Fruit fly (Drosophila melanogaster): ENCODE measurements around the gene CG11555.

Gene CG11555

dm6 chr2L:283071-283482 lies 9.4 kb downstream of the CG11555 start, which contains the start of gene CG11601 (continued):
- TF ChIP-seq Ssrp (tag; optimal IDR thresholded peaks at IDR 0.05), result peak; percentile 11
- peak; percentile 15 for TF ChIP-seq CG17802 (tag; optimal IDR thresholded peaks at IDR 0.05)
- peak; percentile 15 for TF ChIP-seq CG16863 (GFP tag; optimal IDR thresholded peaks at IDR 0.05)
- TF ChIP-seq gt (GFP tag; IDR thresholded peaks at IDR 0.05), result no peak
- no peak for TF ChIP-seq CG8281 (tag; optimal IDR thresholded peaks at IDR 0.05)
- TF ChIP-seq disco-r (GFP tag; optimal IDR thresholded peaks at IDR 0.05), result no peak
- TF ChIP-seq tx (GFP tag; optimal IDR thresholded peaks at IDR 0.05), result no peak
- TF ChIP-seq odd (GFP tag; optimal IDR thresholded peaks at IDR 0.05), result no peak
- no peak for TF ChIP-seq Lim3 (GFP tag; IDR thresholded peaks at IDR 0.05)
- TF ChIP-seq CG4424 (GFP tag; optimal IDR thresholded peaks at IDR 0.05), result no peak
- peak; percentile 16 for TF ChIP-seq CG15601 (tag; optimal IDR thresholded peaks at IDR 0.05)
- no peak for TF ChIP-seq ap (GFP tag; IDR thresholded peaks at IDR 0.05)
- TF ChIP-seq CG10274 (GFP tag; optimal IDR thresholded peaks at IDR 0.05), result no peak
- TF ChIP-seq Adf1 (GFP tag; IDR thresholded peaks at IDR 0.05), result no peak
- peak; percentile 65 for TF ChIP-seq zfh2 (GFP tag; optimal IDR thresholded peaks at IDR 0.05)
- TF ChIP-seq CG3847 (GFP tag; IDR thresholded peaks at IDR 0.05), result peak; percentile 43; the same call in 1 of the 2 replicates
- TF ChIP-seq ranshi (GFP tag; IDR thresholded peaks at IDR 0.05), result no peak
- peak; percentile 72 for TF ChIP-seq E2f2 (GFP tag; IDR thresholded peaks at IDR 0.05)
- TF ChIP-seq CG42726 (GFP tag; IDR thresholded peaks at IDR 0.05; ENCODE audit: partially characterized antibody), result 0 out of 2 replicates have a peak, but pooled peaks have one; percentile 40
- no peak for TF ChIP-seq B-H1 (GFP tag; IDR thresholded peaks at IDR 0.05)
- TF ChIP-seq peb (GFP tag; IDR thresholded peaks at IDR 0.05), result no peak
- peak; percentile 21 for TF ChIP-seq gro (GFP tag; optimal IDR thresholded peaks at IDR 0.05)
- TF ChIP-seq CG9727 (GFP tag; optimal IDR thresholded peaks at IDR 0.05), result peak; percentile 1
- TF ChIP-seq row (GFP tag; IDR thresholded peaks at IDR 0.05), result peak; percentile 83
- no peak for TF ChIP-seq p53 (GFP tag; optimal IDR thresholded peaks at IDR 0.05)
- no peak for TF ChIP-seq caup (GFP tag; optimal IDR thresholded peaks at IDR 0.05; ENCODE audit: severe bottlenecking)
- no peak for TF ChIP-seq CG11093 (GFP tag; IDR thresholded peaks at IDR 0.05)
- no peak for TF ChIP-seq rib (GFP tag; IDR thresholded peaks at IDR 0.05)
- TF ChIP-seq CG4360 (GFP tag; IDR thresholded peaks at IDR 0.05), result no peak
- no peak for TF ChIP-seq zen2 (GFP tag; IDR thresholded peaks at IDR 0.05; ENCODE audit: partially characterized antibody)
- peak; percentile 46 for TF ChIP-seq bcd (GFP tag; optimal IDR thresholded peaks at IDR 0.05)
- no peak for TF ChIP-seq Blimp-1 (GFP tag; optimal IDR thresholded peaks at IDR 0.05)
- peak; percentile 34 for TF ChIP-seq HLH54F (GFP tag; optimal IDR thresholded peaks at IDR 0.05)
- peak; percentile 77 for TF ChIP-seq Sry-δ (GFP tag; optimal IDR thresholded peaks at IDR 0.05)
- no peak for TF ChIP-seq zf30C (GFP tag; optimal IDR thresholded peaks at IDR 0.05)
- peak; percentile 33; the same call in 1 of the 2 replicates for TF ChIP-seq bbx (GFP tag; IDR thresholded peaks at IDR 0.05; ENCODE audit: partially characterized antibody)
- TF ChIP-seq Ets65A (GFP tag), result peak; percentile 80
- peak; percentile 34 for TF ChIP-seq CG17829 (tag; optimal IDR thresholded peaks at IDR 0.05)
- TF ChIP-seq CG34376 (GFP tag; optimal IDR thresholded peaks at IDR 0.05), result no peak
- TF ChIP-seq lov (optimal IDR thresholded peaks at IDR 0.05), result no peak
- no peak for TF ChIP-seq lov (GFP tag; IDR thresholded peaks at IDR 0.05)
- no peak for TF ChIP-seq CG7839 (tag; optimal IDR thresholded peaks at IDR 0.05)
- TF ChIP-seq CG9215 (GFP tag; IDR thresholded peaks at IDR 0.05), result no peak
- no peak for TF ChIP-seq jigr1 (GFP tag; IDR thresholded peaks at IDR 0.05)
- no peak for TF ChIP-seq CrebB (tag; optimal IDR thresholded peaks at IDR 0.05)
- peak; percentile 56 for TF ChIP-seq shn (GFP tag; optimal IDR thresholded peaks at IDR 0.05)
- TF ChIP-seq Hmx (GFP tag; optimal IDR thresholded peaks at IDR 0.05), result no peak
- TF ChIP-seq CG2199 (GFP tag; IDR thresholded peaks at IDR 0.05), result no peak
- TF ChIP-seq CG32772 (GFP tag; IDR thresholded peaks at IDR 0.05), result 0 out of 2 replicates have a peak, but pooled peaks have one; percentile 22
- TF ChIP-seq so (GFP tag; IDR thresholded peaks at IDR 0.05), result no peak
- TF ChIP-seq crc (GFP tag; optimal IDR thresholded peaks at IDR 0.05), result no peak
- no peak for TF ChIP-seq CG14860 (GFP tag; IDR thresholded peaks at IDR 0.05; ENCODE audit: partially characterized antibody)
